Fruit fly (Drosophila melanogaster) whole organism: ENCODE results near the gene CG17931.

Source experiments
- CG8478 ChIP-seq: fragments of >200 bp; optimal IDR thresholded peaks from 2 replicates; lab custom pipeline; 2018; ENCODE audit warnings: inconsistent platforms
- Dll ChIP-seq: fragments of >200 bp; optimal IDR thresholded peaks from 2 replicates; lab custom pipeline; 2017
- EcR ChIP-seq, 2 experiments: fragments of >200 bp; optimal IDR thresholded peaks; 2 replicates each; lab custom pipeline; 2017; ENCODE audit warnings: missing biosample characterization in 2 of 2, missing genetic modification characterization in 2 of 2, missing genetic modification reagents in 2 of 2
- pan ChIP-seq: fragments of >200 bp; optimal IDR thresholded peaks from 2 replicates; lab custom pipeline; 2017
- psq ChIP-seq: fragments of >200 bp; optimal IDR thresholded peaks from 2 replicates; lab custom pipeline; 2017
- usp ChIP-seq: fragments of >200 bp; optimal IDR thresholded peaks from 2 replicates; lab custom pipeline; 2017; ENCODE audit warnings: missing biosample characterization, missing genetic modification characterization, mixed read lengths

CG17931 gene

DNA sequence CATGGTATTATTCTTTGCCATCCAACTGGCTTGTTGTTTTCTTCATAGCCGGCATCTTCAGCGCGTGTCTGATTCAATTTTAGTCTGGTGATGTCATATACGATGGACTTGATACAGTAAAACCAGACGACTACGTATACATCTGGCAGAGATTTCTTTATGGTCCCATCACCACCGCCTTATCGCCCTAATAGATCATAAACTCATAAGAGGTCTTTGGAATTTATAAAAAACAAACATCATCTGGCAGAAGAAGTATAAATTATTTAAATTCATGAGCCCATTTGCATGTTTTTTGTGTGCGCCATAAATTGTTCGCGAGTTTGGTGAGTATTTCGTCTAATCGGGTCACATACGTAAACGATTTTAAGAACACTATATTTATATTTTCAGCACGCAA lies 11.0 kb downstream of the CG17931 start:
- TF ChIP-seq usp (no peak), CG8478 (lab: Kevin White, UChicago) (no peak), EcR (GFP tag; optimal IDR thresholded peaks at IDR 0.05; lab: Kevin White, UChicago) (no peak), Dll (lab: Kevin White, UChicago) (no peak), psq (lab: Kevin White, UChicago) (no peak), pan (lab: Kevin White, UChicago) (no peak)

DNA sequence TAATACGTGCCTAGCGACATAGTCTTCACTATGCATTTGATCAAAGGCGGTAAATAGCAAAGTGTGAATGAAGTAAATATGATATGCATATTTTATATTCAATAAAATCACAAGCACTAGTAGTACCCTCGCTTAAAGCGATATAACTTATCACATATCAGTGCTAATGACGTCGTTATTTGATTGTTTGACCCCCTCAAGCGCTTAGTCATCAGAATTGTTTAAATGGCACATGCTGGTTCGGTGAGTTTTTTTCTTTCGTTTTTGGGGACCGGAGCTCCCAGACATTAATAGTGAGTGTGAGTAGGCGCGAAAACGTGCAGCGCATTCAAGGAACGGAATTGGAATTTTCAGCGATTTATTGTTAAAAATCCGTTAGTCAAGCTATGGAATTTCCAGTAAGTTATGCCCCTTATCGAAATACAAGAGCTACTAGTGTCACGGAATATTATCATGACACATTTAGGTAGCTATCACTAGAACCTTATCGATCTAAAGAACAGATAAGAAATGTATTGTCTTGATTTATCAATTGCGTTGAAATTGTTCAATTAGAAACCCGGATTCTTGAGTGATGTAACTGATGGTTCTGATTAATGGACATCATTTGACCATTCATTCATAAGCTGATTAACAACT lies 11.5 kb downstream of the CG17931 start:
- TF ChIP-seq EcR (GFP tag; optimal IDR thresholded peaks at IDR 0.05; lab: Kevin White, UChicago), result no peak
- no peak for TF ChIP-seq psq (lab: Kevin White, UChicago)
- TF ChIP-seq pan (lab: Kevin White, UChicago), result no peak
- no peak for TF ChIP-seq CG8478 (lab: Kevin White, UChicago)
- TF ChIP-seq usp, result no peak
- no peak for TF ChIP-seq Dll (lab: Kevin White, UChicago)

dm6 chr3R:16341817-16342374 lies 17.4 kb downstream of the CG17931 start, which contains the start of the genes SF2 and pad:
Gene SF2, minus strand, starts transcription at chr3R:16341988.
Gene pad, plus strand, starts transcription at chr3R:16342318.
- TF ChIP-seq usp, result no peak
- TF ChIP-seq Dll (lab: Kevin White, UChicago), result no peak
- no peak for TF ChIP-seq pan (lab: Kevin White, UChicago)
- no peak for TF ChIP-seq EcR (GFP tag; optimal IDR thresholded peaks at IDR 0.05; lab: Kevin White, UChicago)
- TF ChIP-seq CG8478 (lab: Kevin White, UChicago), result no peak
- TF ChIP-seq psq (lab: Kevin White, UChicago), result no peak

dm6 chr3R:16340610-16341009 lies 18.7 kb downstream of the CG17931 start:
- TF ChIP-seq EcR (GFP tag; optimal IDR thresholded peaks at IDR 0.05; lab: Kevin White, UChicago), result no peak
- TF ChIP-seq usp, result no peak
- TF ChIP-seq Dll (lab: Kevin White, UChicago), result no peak
- TF ChIP-seq CG8478 (lab: Kevin White, UChicago), result no peak
- TF ChIP-seq pan (lab: Kevin White, UChicago), result no peak
- no peak for TF ChIP-seq psq (lab: Kevin White, UChicago)

- TF ChIP-seq pan (lab: Kevin White, UChicago), result no peak
- no peak for TF ChIP-seq Dll (lab: Kevin White, UChicago)
- no peak for TF ChIP-seq usp
- TF ChIP-seq psq (lab: Kevin White, UChicago), result no peak
- no peak for TF ChIP-seq EcR (GFP tag; optimal IDR thresholded peaks at IDR 0.05; lab: Kevin White, UChicago)
- TF ChIP-seq CG8478 (lab: Kevin White, UChicago), result no peak
Measured at dm6 chr3R:16339475-16339874, 19.8 kb downstream of the CG17931 start, which contains the start of gene Sulf1. Gene Sulf1, minus strand, starts transcription at chr3R:16339575.

DNA sequence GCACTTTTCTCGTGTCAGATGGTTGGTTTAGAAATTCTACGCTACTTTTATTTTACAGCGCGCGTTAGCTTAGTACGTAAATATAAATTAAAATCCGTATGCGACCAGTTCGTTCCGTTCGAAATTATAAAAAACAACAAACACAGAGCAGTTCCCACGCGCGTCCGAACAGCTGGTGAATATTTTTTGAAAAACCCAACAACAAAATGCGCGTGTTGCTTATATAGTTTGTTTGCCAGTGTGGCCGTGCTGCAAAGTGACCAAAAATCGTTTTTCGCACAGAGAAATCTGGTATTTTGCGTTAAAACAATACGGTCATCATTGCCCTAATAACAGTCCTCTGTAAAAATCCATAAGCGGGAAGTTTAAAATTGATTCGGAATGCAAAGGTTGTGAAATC lies 20.9 kb downstream of the CG17931 start:
- no peak for TF ChIP-seq psq (lab: Kevin White, UChicago)
- no peak for TF ChIP-seq Dll (lab: Kevin White, UChicago)
- no peak for TF ChIP-seq usp
- TF ChIP-seq CG8478 (lab: Kevin White, UChicago), result no peak
- no peak for TF ChIP-seq EcR (GFP tag; optimal IDR thresholded peaks at IDR 0.05; lab: Kevin White, UChicago)
- no peak for TF ChIP-seq pan (lab: Kevin White, UChicago)

dm6 chr3R:16337863-16338262 lies 21.4 kb downstream of the CG17931 start:
- TF ChIP-seq usp, result no peak
- TF ChIP-seq CG8478 (lab: Kevin White, UChicago), result no peak
- no peak for TF ChIP-seq Dll (lab: Kevin White, UChicago)
- no peak for TF ChIP-seq pan (lab: Kevin White, UChicago)
- no peak for TF ChIP-seq EcR (GFP tag; optimal IDR thresholded peaks at IDR 0.05; lab: Kevin White, UChicago)
- TF ChIP-seq psq (lab: Kevin White, UChicago), result no peak

dm6 chr3R:16337053-16337385 lies 22.2 kb downstream of the CG17931 start:
- TF ChIP-seq psq (lab: Kevin White, UChicago) (no peak), CG8478 (lab: Kevin White, UChicago) (no peak), Dll (lab: Kevin White, UChicago) (no peak), pan (lab: Kevin White, UChicago) (no peak), EcR (GFP tag; optimal IDR thresholded peaks at IDR 0.05; lab: Kevin White, UChicago) (no peak), usp (no peak)

DNA sequence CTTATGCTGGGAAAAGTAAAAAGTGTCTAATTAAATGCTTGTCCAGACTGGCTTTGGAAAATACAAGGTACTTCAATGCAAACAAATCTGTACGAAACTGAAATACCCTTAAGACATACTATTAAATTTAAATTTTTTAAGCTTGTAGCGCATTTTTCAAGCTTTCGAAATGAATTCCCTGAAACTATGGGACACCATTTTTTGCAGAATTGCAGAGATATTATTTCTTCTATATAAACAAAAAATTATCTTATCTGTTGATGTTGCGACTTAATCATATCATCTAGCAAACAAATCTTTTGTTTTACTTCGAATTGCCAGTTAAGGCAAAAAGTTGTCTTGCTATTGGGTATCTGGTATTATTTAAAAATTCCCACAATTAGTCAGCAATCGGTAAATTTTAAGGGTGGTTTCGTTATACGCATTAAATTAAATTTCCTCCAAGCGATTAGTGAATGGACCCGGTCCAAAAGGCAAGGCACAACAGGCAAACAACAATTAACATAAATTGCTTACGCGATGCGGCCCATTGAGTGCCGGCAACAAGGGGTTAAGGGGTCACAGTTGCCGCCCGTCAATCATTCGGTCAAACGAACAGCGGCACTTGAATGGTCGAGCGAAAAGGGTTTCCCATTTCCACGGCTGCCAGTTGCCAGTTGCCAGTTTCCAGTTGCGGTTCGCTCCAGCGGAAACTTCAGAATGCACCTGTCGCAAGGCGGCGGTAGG lies 22.8 kb downstream of the CG17931 start:
- TF ChIP-seq Dll (lab: Kevin White, UChicago), result no peak
- no peak for TF ChIP-seq psq (lab: Kevin White, UChicago)

DNA sequence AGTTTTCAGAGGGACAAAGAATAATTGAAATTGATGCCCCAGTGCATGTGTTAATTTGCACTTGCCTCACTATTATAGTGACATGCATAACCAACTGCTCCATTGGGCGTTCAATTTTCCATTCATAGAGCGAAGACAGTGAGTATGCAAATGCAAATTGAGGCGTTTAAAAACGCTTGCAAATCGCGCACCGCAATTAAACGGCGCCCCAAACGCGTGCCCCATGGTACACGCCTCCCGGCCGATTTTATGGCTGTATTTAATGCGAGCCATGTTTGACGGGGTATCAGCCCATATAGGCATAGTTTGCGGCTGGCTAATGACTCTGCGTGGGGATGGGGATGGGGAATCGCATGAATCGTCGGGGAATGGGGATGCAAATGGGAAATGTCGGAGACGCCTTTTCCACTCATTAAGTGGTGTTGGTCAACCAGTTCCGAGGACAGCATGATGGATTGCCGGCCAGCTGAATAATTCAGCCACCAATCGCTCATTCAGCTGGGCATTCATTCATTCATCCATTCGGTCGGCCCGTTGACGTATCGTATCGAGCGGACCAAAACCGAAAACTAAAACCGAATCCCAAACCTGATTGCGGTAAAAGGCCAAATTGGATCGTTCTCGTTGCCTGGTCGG lies 23.7 kb downstream of the CG17931 start:
- TF ChIP-seq usp, result no peak
- TF ChIP-seq EcR (GFP tag; optimal IDR thresholded peaks at IDR 0.05; lab: Kevin White, UChicago), result no peak
- no peak for TF ChIP-seq Dll (lab: Kevin White, UChicago)
- TF ChIP-seq psq (lab: Kevin White, UChicago), result no peak
- TF ChIP-seq CG8478 (lab: Kevin White, UChicago), result no peak
- no peak for TF ChIP-seq pan (lab: Kevin White, UChicago)

DNA sequence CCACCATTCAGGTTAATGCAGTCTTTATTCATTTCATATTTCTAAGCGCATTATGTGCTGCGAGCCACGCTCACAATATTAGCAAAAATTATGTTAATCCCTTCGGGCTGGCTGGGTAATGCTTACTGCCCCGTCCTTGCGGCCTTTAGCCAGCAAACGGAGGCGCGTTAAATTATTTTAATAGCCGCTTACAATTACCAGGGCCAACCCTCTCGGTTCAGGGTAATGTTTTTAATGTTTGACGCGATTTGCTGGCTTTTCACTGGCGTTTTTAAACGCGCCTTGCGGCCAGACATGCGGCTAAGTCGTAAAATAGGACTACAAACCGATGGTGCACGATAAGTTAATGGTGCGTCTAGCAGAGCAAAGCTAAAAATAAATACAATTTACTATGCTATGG lies 24.5 kb downstream of the CG17931 start:
- no peak for TF ChIP-seq usp
- no peak for TF ChIP-seq psq (lab: Kevin White, UChicago)
- TF ChIP-seq Dll (lab: Kevin White, UChicago), result no peak
- no peak for TF ChIP-seq pan (lab: Kevin White, UChicago)
- TF ChIP-seq EcR (GFP tag; optimal IDR thresholded peaks at IDR 0.05; lab: Kevin White, UChicago), result no peak
- no peak for TF ChIP-seq CG8478 (lab: Kevin White, UChicago)
